Worm (Caenorhabditis elegans) whole organism, L3 larva: ENCODE measurements around the gene srz-13.

Experiments used
- ama-1 ChIP-seq: fragments of 150-350 bp; optimal IDR thresholded peaks from 2 replicates; lab custom pipeline; 2018
- ceh-82 ChIP-seq: fragments of 150-350 bp; optimal IDR thresholded peaks from 2 replicates; lab custom pipeline; 2014; ENCODE audit warnings: missing biosample characterization, missing genetic modification characterization
- fkh-10 ChIP-seq: sonication (generic microtip); optimal IDR thresholded peaks from 2 replicates; lab custom pipeline; 2017; ENCODE audit warnings: missing biosample characterization, missing genetic modification reagents, missing genetic modification characterization
- fkh-2 ChIP-seq: fragments of 150-350 bp; optimal IDR thresholded peaks from 2 replicates; lab custom pipeline; 2014; ENCODE audit warnings: missing biosample characterization, missing genetic modification reagents, missing genetic modification characterization
- lsy-12 ChIP-seq: sonication (generic microtip); optimal IDR thresholded peaks from 2 replicates; lab custom pipeline; 2016; ENCODE audit warnings: mild to moderate bottlenecking, missing genetic modification characterization, missing compliant biosample characterization
- nhr-43 ChIP-seq: sonication (generic microtip); optimal IDR thresholded peaks from 2 replicates; lab custom pipeline; 2016; ENCODE audit warnings: mild to moderate bottlenecking, missing genetic modification characterization, missing compliant biosample characterization; ENCODE audit not compliant: poor library complexity, severe bottlenecking
- nhr-77 ChIP-seq: fragments of 150-350 bp; optimal IDR thresholded peaks from 2 replicates; lab custom pipeline; 2014; ENCODE audit warnings: missing biosample characterization, missing genetic modification characterization
- sea-2 ChIP-seq: fragments of 150-350 bp; sonication (generic microtip); optimal IDR thresholded peaks from 4 replicates; lab custom pipeline; 2014; ENCODE audit warnings: missing biosample characterization, missing genetic modification reagents, missing genetic modification characterization
- snpc-4 ChIP-seq: fragments of 150-350 bp; optimal IDR thresholded peaks from 2 replicates; lab custom pipeline; 2014; ENCODE audit warnings: missing biosample characterization, missing genetic modification characterization
- unc-62 ChIP-seq: fragments of 150-350 bp; sonication (generic microtip); optimal IDR thresholded peaks from 4 replicates; lab custom pipeline; 2014; ENCODE audit warnings: missing biosample characterization, missing genetic modification reagents, missing genetic modification characterization

ce11 chrV:16224027-16224426 is 41.8 kb downstream of the srz-13 start, which contains the start of gene stdh-2:
- no peak for TF ChIP-seq nhr-77
- no peak for TF ChIP-seq fkh-2 (tag; lab: Kevin White, UChicago)
- no peak for TF ChIP-seq lsy-12
- no peak for TF ChIP-seq unc-62 (GFP tag; lab: Kevin White, UChicago)
- no peak for TF ChIP-seq nhr-43
- TF ChIP-seq ama-1 (lab: Kevin White, UChicago): no peak
- TF ChIP-seq ceh-82 (tag; lab: Kevin White, UChicago): no peak
- TF ChIP-seq snpc-4 (tag; lab: Kevin White, UChicago): no peak
- no peak for TF ChIP-seq sea-2
- TF ChIP-seq fkh-10 (GFP tag; lab: Kevin White, UChicago): no peak
